Worm (Caenorhabditis elegans) whole organism, young adult: ENCODE data around the gene egl-9.

Experiments used
- F33H1.4 ChIP-seq: fragments of 200-800 bp; sonication (Bioruptor generic); IDR thresholded peaks from 2 replicates; pipeline ENCODE4 v1.3.6; 2022; ENCODE audit warnings: missing genetic modification reagents, missing genetic modification characterization, missing compliant biosample characterization
- F37B4.10 ChIP-seq: fragments of 200-800 bp; sonication (Bioruptor generic); IDR thresholded peaks from 2 replicates; pipeline ENCODE4 v1.3.6; 2022; ENCODE audit warnings: missing genetic modification characterization, missing compliant biosample characterization
- aptf-3 ChIP-seq: fragments of 200-800 bp; sonication (Bioruptor generic); IDR thresholded peaks from 2 replicates; pipeline ENCODE4 v1.3.6; 2022; ENCODE audit warnings: missing genetic modification characterization, missing compliant biosample characterization
- efl-1 ChIP-seq: fragments of 150-350 bp; optimal IDR thresholded peaks from 2 replicates; lab custom pipeline; 2014; ENCODE audit warnings: missing biosample characterization, missing genetic modification reagents, missing genetic modification characterization
- let-607 ChIP-seq, 2 experiments: fragments of 200-800 bp in 1 of 2; sonication (Bioruptor generic) in 1 of 2; sonication (generic microtip) in 1 of 2; optimal IDR thresholded peaks; 2 replicates each; lab custom pipeline; 2016 to 2018; ENCODE audit warnings: mild to moderate bottlenecking in 2 of 2, missing compliant biosample characterization in 2 of 2, missing genetic modification characterization in 2 of 2, moderate library complexity in 2 of 2, missing genotype in 1 of 2
- mes-4 ChIP-seq: sonication (generic microtip); optimal IDR thresholded peaks from 2 replicates; lab custom pipeline; 2016; ENCODE audit warnings: missing genotype, missing genetic modification characterization, missing compliant biosample characterization
- repo-1 ChIP-seq: sonication (generic microtip); optimal IDR thresholded peaks from 2 replicates; lab custom pipeline; 2017; ENCODE audit warnings: mild to moderate bottlenecking, missing genetic modification characterization, missing compliant biosample characterization
- unc-62 ChIP-seq: fragments of 150-350 bp; optimal IDR thresholded peaks from 2 replicates; lab custom pipeline; 2014; ENCODE audit warnings: missing biosample characterization, missing genetic modification reagents, missing genetic modification characterization
- ztf-25 ChIP-seq: fragments of 200-800 bp; sonication (Bioruptor generic); IDR thresholded peaks from 2 replicates; pipeline ENCODE4 v1.3.6; 2022; ENCODE audit warnings: missing genetic modification reagents, missing genetic modification characterization, missing compliant biosample characterization

ce11 chrV:10418961-10419360, 49.4 kb upstream of the egl-9 start, which contains the start of gene F15H10.5:
- TF ChIP-seq repo-1 (tag; lab: Kevin White, UChicago) = no peak
- TF ChIP-seq F37B4.10 = no peak
- no peak for TF ChIP-seq efl-1 (GFP tag; lab: Kevin White, UChicago)
- no peak for TF ChIP-seq mes-4 (tag; lab: Kevin White, UChicago)
- no peak for TF ChIP-seq ztf-25 (GFP tag; lab: Robert Waterston, UW)
- TF ChIP-seq F33H1.4 (GFP tag; lab: Robert Waterston, UW) = no peak
- TF ChIP-seq let-607 (tag; optimal IDR thresholded peaks at IDR 0.05; lab: Kevin White, UChicago) = no peak
- TF ChIP-seq unc-62 (GFP tag; lab: Kevin White, UChicago) = no peak
- TF ChIP-seq aptf-3 (GFP tag; lab: Robert Waterston, UW) = no peak
